Worm (Caenorhabditis elegans): ENCODE measurements around the gene R09F10.5.

DNA sequence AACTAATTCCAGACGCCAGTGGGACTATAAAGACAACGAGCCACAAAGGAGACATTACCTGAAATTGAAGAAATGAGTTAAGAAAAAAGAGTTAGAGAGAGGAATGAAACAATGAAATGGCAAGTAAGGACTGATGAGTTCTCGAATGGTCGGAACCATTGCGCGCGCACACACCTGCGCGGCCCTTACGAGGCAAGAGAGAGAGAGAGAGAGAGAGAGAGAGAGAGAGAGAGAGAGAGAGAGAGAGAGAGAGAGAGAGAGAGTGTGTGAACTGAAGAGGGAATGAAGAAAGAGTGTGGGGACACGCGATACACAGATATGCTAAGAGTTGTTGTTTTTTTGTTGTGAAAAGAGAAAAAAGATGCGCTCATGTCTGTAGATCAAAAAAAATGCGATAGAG is 18.9 kb upstream of the R09F10.5 start, which contains the start of gene R09F10.8:
- no peak for TF ChIP-seq W03F9.2 (tag; optimal IDR thresholded peaks at IDR 0.05)
- no peak for TF ChIP-seq him-1 (tag; optimal IDR thresholded peaks at IDR 0.05)
- no peak for TF ChIP-seq dao-5 (tag; optimal IDR thresholded peaks at IDR 0.05)

Data from whole organism, L4/young adult.